Fruit fly (Drosophila melanogaster) whole organism: Measurements from ENCODE around the gene sro.

Experiments
- CG8478 ChIP-seq: fragments of >200 bp; optimal IDR thresholded peaks from 2 replicates; lab custom pipeline; 2018; ENCODE audit warnings: inconsistent platforms
- Dll ChIP-seq: fragments of >200 bp; optimal IDR thresholded peaks from 2 replicates; lab custom pipeline; 2017
- EcR ChIP-seq, 2 experiments: fragments of >200 bp; optimal IDR thresholded peaks; 2 replicates each; lab custom pipeline; 2017; ENCODE audit warnings: missing biosample characterization in 2 of 2, missing genetic modification characterization in 2 of 2, missing genetic modification reagents in 2 of 2
- pan ChIP-seq: fragments of >200 bp; optimal IDR thresholded peaks from 2 replicates; lab custom pipeline; 2017
- psq ChIP-seq: fragments of >200 bp; optimal IDR thresholded peaks from 2 replicates; lab custom pipeline; 2017
- usp ChIP-seq: fragments of >200 bp; optimal IDR thresholded peaks from 2 replicates; lab custom pipeline; 2017; ENCODE audit warnings: missing biosample characterization, missing genetic modification characterization, mixed read lengths

sro gene

DNA sequence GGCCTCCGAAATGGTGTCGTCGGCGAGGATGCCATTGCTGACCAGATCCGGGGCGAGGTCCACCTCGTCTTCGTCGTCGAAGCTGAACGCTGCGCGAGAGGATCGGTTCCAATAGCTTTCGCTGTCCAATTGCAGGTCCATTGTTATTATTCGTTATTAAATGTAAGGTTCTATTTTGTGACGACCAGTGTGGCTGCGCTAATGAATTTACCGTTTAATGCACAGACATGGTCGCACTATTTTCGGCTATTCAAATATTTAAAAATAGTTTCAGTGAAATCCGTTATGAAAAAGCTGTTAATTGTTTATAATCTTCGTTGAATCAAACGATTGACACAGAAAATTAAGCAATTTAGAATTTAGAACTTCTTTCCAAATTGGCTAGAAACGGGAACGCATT, 21.9 kb downstream of the sro start, which contains the start of gene Vps16B:
TSS of gene Vps16B (minus strand) at position 186 of the 400 bp plus-strand sequence.
- no peak for TF ChIP-seq CG8478 (lab: Kevin White, UChicago)
- no peak for TF ChIP-seq psq (lab: Kevin White, UChicago)
- TF ChIP-seq pan (lab: Kevin White, UChicago) = no peak
- no peak for TF ChIP-seq usp (GFP tag; lab: Kevin White, UChicago)
- TF ChIP-seq EcR (GFP tag; optimal IDR thresholded peaks at IDR 0.05; lab: Kevin White, UChicago) = no peak
- TF ChIP-seq Dll = no peak

DNA sequence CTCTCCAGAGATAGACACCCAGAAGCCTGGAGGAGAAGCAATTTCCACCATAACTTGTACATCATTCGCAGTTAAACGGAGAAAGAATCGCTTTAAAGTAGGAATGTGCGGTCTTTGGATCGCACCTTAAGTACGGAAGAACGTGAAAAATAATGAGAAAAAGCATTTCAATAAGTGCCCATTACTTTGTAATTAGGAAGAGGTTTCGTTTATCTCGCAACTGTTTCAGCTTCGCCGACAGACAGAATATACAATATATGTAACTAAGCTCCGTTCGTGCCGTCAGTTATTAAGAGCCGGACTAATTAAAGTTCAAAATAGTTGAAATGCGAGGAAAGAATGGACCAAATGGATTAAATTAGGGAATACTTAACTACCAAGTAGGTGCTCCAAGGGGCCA, 23.3 kb downstream of the sro start, which contains the start of gene CG7829:
TSS of gene CG7829 (minus strand) at position 101 of the 400 bp plus-strand sequence.
- TF ChIP-seq usp (GFP tag; lab: Kevin White, UChicago) (no peak), CG8478 (lab: Kevin White, UChicago) (no peak), Dll (no peak), pan (lab: Kevin White, UChicago) (no peak), psq (lab: Kevin White, UChicago) (no peak), EcR (GFP tag; optimal IDR thresholded peaks at IDR 0.05; lab: Kevin White, UChicago) (no peak)

DNA sequence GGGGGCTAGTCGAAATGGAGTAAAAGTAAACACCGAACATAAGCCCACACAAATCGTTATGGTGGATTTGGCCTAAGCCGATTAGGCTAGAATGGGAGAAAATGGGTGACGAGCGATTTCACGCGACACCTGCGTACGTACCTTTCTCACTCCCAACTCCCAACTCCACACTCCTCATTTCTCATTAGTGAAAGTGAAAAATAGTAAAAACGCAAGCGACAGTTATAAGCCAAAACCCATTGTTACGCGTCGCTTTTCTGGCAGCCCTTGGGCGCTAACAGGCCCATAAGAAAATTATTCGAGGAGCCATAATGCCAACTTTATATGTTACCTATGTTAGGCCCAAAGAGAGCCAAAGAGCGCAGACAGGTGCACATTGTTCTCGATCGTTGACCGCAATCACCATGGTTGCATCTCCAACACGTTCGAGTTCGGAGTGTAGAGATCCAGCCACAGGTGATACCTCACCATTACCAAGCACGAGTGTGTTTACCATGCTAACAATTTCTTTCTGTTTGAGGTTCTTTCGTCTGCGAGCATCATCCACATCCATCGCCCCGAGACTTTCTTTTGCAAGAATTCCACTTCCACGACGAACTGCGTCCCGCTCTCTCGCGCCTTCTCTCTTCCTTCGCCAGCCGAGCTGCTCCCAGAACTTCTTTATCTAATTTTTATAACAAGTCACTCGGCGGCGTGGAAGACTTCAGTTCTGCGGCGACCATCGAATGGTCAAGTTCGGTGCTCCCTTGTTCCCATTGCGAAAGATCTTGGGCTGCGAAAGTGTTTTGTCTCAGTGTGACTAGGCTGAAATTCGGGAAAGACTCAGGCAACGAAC, 24.3 kb downstream of the sro start, which contains the start of gene neo:
TSS of gene neo (plus strand) at position 698 of the 835 bp plus-strand sequence.
- TF ChIP-seq Dll (peak; percentile 16), pan (lab: Kevin White, UChicago) (no peak), EcR (GFP tag; optimal IDR thresholded peaks at IDR 0.05; lab: Kevin White, UChicago) (no peak), CG8478 (lab: Kevin White, UChicago) (no peak), usp (GFP tag; lab: Kevin White, UChicago) (no peak), psq (lab: Kevin White, UChicago) (no peak)

DNA sequence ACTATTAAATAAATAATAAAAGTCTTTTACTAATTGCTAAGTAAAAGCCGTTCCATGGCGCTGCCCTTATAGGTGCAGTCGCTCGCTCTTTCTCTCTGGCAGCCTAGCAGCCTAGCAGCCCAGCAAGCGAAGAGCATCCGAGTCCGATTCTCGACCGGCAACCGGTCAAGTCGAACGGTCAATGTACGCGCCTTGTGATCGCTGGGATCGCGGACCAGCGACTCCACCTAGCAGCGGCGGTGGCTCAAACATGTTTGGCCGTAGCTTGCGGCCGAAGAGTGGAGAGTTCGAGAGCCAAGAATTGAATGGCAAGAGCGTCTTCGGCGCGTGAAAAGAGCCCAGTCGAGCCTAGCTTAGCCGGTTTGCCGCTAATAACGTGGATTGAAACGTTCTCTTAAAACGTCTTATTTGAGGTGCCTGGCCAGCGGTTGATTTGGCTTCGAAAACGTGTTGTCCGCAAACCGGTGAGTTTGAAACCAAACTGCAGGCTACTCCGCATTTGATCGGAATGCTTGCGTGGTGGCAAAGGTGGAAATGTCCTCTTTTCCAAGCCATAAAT, 34.9 kb downstream of the sro start:
- no peak for TF ChIP-seq usp (GFP tag; lab: Kevin White, UChicago)
- TF ChIP-seq psq (lab: Kevin White, UChicago) = no peak
- TF ChIP-seq pan (lab: Kevin White, UChicago) = no peak
- no peak for TF ChIP-seq EcR (GFP tag; optimal IDR thresholded peaks at IDR 0.05; lab: Kevin White, UChicago)
- TF ChIP-seq Dll = no peak
- TF ChIP-seq CG8478 (lab: Kevin White, UChicago) = no peak

DNA sequence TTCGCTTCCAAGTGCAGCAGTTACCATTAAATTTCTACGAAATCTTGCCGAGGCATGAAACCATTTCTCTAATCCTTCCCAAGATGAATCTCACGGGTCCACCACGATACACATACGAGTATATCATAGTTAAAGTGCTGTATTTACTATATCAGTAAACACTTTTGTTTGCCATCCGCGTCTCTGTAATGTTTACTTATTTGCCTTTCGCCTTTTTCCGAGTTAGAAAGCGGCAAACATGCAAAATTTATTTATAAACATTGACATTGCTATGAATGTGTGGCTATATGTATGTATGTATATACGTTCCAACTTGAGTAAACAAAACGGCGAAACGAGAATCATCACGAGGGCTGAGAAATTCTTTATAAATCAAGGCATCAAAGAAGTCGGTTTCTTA, 36.5 kb downstream of the sro start:
- TF ChIP-seq psq (lab: Kevin White, UChicago) (no peak), EcR (GFP tag; optimal IDR thresholded peaks at IDR 0.05; lab: Kevin White, UChicago) (no peak), CG8478 (lab: Kevin White, UChicago) (no peak), usp (GFP tag; lab: Kevin White, UChicago) (no peak), Dll (no peak), pan (lab: Kevin White, UChicago) (no peak)

DNA sequence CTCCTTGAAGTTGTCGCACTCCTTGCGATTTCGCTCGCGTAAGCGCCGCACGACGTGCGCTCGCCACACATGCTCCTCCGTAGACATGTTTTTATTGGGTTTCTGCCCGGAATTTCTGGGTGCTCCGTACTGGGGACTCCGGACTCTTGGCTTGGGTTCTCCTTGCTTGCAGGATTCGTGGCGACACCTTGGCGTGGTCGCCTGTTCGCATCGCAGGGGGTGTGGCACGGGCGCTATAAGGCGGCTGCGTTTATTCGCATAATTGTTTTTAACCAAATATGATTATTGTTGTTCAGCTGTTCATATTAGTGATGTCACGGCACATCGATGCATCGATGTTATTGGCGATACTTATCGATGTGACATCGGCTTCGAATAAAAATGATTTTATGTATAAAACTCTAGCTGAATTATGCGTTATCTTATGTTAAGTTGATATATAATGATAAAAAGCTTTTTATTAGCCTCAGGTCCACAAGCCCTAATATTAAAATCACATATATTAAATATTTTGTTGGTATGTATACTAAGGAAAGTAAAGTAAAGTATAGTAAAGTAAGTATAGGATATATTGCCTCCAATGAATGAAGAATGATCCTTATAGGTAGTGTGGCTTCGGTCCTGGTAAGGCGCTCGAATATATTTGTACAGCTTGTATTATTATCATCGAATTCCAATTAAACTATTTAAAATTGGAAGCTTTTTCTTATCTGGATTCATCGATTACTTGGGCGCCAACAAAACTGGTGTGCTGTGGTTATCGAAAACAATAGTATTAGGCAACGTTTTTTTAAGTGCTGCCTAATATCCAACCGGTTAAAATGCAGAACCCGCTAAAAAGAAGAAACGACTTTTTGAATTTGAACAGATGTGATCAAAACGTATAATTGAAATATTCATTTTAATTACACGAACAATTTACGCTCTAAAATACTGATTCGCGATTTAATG, 40.6 kb downstream of the sro start, which contains the start of gene Atg16:
TSS of gene Atg16 (minus strand) at position 343 of the 951 bp plus-strand sequence.
- no peak for TF ChIP-seq psq (lab: Kevin White, UChicago)
- no peak for TF ChIP-seq EcR (GFP tag; optimal IDR thresholded peaks at IDR 0.05; lab: Kevin White, UChicago)
- TF ChIP-seq Dll = no peak
- TF ChIP-seq CG8478 (lab: Kevin White, UChicago) = no peak
- TF ChIP-seq pan (lab: Kevin White, UChicago) = no peak
- no peak for TF ChIP-seq usp (GFP tag; lab: Kevin White, UChicago)

DNA sequence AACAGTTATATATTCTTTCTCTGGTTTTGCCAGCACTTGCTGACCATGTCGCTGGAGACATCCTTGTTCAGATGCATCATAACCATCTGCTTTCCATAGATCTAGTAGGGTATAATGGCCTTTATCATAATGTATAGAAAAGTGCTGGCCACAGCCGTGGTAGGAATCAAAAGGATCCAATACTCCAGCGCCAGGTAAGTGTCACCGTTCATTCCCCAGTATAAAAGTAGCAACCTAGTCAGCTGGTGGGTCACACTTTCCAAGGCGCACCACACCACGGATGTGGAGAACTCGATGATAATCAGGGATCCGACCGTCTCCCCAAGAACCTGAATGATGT, 41.3 kb downstream of the sro start, which contains the start of gene Prtl99C:
TSS of gene Prtl99C (plus strand) at position 241 of the 340 bp plus-strand sequence.
- no peak for TF ChIP-seq Dll
- no peak for TF ChIP-seq usp (GFP tag; lab: Kevin White, UChicago)

DNA sequence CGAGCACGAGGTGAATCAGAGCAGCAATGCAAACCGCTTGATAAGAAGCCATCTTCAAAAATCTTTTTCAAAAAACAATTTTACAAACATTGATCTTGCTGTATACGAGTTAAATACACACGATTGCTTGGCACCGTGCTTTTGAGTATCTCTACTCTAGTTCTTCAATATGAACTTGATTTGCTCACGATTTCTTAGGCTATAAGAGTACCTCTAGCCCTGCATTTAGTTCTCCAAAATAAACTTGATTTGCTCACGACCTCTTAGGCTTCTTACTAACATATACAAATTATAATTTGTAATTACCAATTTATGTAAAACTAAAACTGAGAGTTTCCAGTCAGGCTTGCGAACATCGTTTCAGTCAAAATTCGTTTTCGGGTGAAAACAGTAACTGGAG, 41.8 kb downstream of the sro start, which contains the start of gene CG42592:
TSS of gene CG42592 (minus strand) at position 101 of the 400 bp plus-strand sequence.
- TF ChIP-seq usp (GFP tag; lab: Kevin White, UChicago) = no peak
- TF ChIP-seq Dll = no peak
- no peak for TF ChIP-seq psq (lab: Kevin White, UChicago)
- no peak for TF ChIP-seq EcR (GFP tag; optimal IDR thresholded peaks at IDR 0.05; lab: Kevin White, UChicago)
- no peak for TF ChIP-seq CG8478 (lab: Kevin White, UChicago)
- TF ChIP-seq pan (lab: Kevin White, UChicago) = no peak

DNA sequence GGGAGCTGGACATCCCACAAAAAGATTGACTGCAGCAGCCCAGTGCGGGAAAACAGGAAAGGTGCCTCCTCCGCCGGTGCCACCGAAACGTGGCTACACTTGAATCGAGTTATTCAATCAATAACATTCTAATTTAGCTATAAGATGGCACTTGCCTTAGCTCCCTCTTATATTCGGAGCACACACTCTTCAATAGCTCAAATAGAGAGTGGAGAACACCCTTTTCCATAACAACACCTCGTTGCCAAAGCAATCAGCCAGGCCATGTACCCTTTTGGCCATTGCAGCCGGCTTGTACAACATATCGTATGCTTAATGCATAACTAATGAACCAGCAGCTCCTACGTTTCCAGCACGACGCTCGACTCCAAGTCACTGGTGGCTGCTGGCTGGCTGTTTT, 43.4 kb downstream of the sro start:
- no peak for TF ChIP-seq CG8478 (lab: Kevin White, UChicago)
- TF ChIP-seq Dll = no peak
- TF ChIP-seq pan (lab: Kevin White, UChicago) = no peak

DNA sequence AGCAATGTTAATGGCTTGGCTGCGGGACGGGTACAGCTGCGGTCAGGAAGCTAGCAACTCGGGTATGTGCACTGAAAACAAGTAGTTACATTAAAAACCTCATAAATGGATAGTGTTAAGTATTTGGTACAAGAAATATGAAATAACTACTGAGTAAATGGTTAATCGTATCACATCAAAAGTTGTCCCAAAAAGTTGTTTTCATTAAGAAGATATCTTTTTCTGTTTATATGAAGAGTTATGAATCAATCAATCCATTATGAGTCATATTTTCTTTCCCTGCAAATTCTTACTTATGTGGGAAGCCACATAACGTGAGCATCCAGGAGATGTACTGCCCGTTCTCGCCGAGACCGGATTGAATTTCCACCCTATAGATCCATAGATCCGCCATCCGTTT, 44.4 kb downstream of the sro start:
- TF ChIP-seq pan (lab: Kevin White, UChicago) (no peak), EcR (GFP tag; optimal IDR thresholded peaks at IDR 0.05; lab: Kevin White, UChicago) (no peak), CG8478 (lab: Kevin White, UChicago) (no peak), usp (GFP tag; lab: Kevin White, UChicago) (no peak), psq (lab: Kevin White, UChicago) (no peak), Dll (no peak)
